Fruit fly (Drosophila melanogaster): Measurements from ENCODE around the gene ex.

The ex gene

dm6 chr2L:487719-488547 lies 56.9 kb downstream of the ex start (continued):
- TF ChIP-seq chm (GFP tag; IDR thresholded peaks at IDR 0.05) (no peak), chif (GFP tag; optimal IDR thresholded peaks at IDR 0.05) (no peak), zen2 (GFP tag; IDR thresholded peaks at IDR 0.05; ENCODE audit: partially characterized antibody) (no peak), Fer3 (tag; optimal IDR thresholded peaks at IDR 0.05) (peak; percentile 17), HLH3B (GFP tag; IDR thresholded peaks at IDR 0.05) (peak; percentile 22; the same call in 1 of the 2 replicates), CG6272 (GFP tag; IDR thresholded peaks at IDR 0.05) (no peak), YL-1 (GFP tag; optimal IDR thresholded peaks at IDR 0.05) (no peak), CG15601 (tag; optimal IDR thresholded peaks at IDR 0.05) (no peak), HLH54F (GFP tag; optimal IDR thresholded peaks at IDR 0.05) (peak; percentile 23), NC2α (GFP tag; optimal IDR thresholded peaks at IDR 0.05) (no peak), ap (GFP tag; IDR thresholded peaks at IDR 0.05) (no peak), NC2β (GFP tag; optimal IDR thresholded peaks at IDR 0.05) (peak; percentile 58), CG9876 (GFP tag; optimal IDR thresholded peaks at IDR 0.05) (no peak), tin (GFP tag; optimal IDR thresholded peaks at IDR 0.05) (peak; percentile 1), kay (GFP tag; optimal IDR thresholded peaks at IDR 0.05) (no peak), CTCF (GFP tag; optimal IDR thresholded peaks at IDR 0.05) (no peak), tup (GFP tag; optimal IDR thresholded peaks at IDR 0.05) (no peak), CG1024 (GFP tag; IDR thresholded peaks at IDR 0.05) (no peak), Fer1 (GFP tag; optimal IDR thresholded peaks at IDR 0.05) (no peak), CG30020 (tag; optimal IDR thresholded peaks at IDR 0.05) (no peak), sqz (GFP tag; optimal IDR thresholded peaks at IDR 0.05) (no peak), CG1647 (GFP tag; optimal IDR thresholded peaks at IDR 0.05) (no peak), CG30403 (GFP tag; optimal IDR thresholded peaks at IDR 0.05) (peak; percentile 54), Lpt (GFP tag; optimal IDR thresholded peaks at IDR 0.05) (no peak), CG6813 (GFP tag; optimal IDR thresholded peaks at IDR 0.05) (no peak), Nf-YB (GFP tag; optimal IDR thresholded peaks at IDR 0.05) (no peak), CG30431 (GFP tag; optimal IDR thresholded peaks at IDR 0.05) (peak; percentile 17), CG32772 (GFP tag; IDR thresholded peaks at IDR 0.05) (no peak), TFAM (GFP tag; optimal IDR thresholded peaks at IDR 0.05) (no peak), fd102C (GFP tag; optimal IDR thresholded peaks at IDR 0.05) (no peak), CG13123 (GFP tag; optimal IDR thresholded peaks at IDR 0.05) (no peak), gsb-n (tag; optimal IDR thresholded peaks at IDR 0.05) (no peak), CG31388 (GFP tag; optimal IDR thresholded peaks at IDR 0.05) (no peak), MTF-1 (GFP tag; optimal IDR thresholded peaks at IDR 0.05; ENCODE audit: borderline replicate concordance) (no peak), Fer2 (tag; optimal IDR thresholded peaks at IDR 0.05) (no peak), crp (GFP tag; optimal IDR thresholded peaks at IDR 0.05) (no peak), CG12769 (tag; optimal IDR thresholded peaks at IDR 0.05) (no peak), pho (GFP tag; optimal IDR thresholded peaks at IDR 0.05) (no peak), Bgb (GFP tag; IDR thresholded peaks at IDR 0.05; ENCODE audit: partially characterized antibody) (no peak), Hr78 (GFP tag; optimal IDR thresholded peaks at IDR 0.05) (no peak), z (GFP tag; IDR thresholded peaks at IDR 0.05) (no peak), HLH4C (GFP tag; IDR thresholded peaks at IDR 0.05; ENCODE audit: partially characterized antibody) (no peak), CG32767 (GFP tag; IDR thresholded peaks at IDR 0.05) (no peak), peb (GFP tag; IDR thresholded peaks at IDR 0.05) (no peak), Doc2 (GFP tag; IDR thresholded peaks at IDR 0.05) (no peak), jigr1 (GFP tag; IDR thresholded peaks at IDR 0.05) (no peak), Scr (GFP tag; IDR thresholded peaks at IDR 0.05; ENCODE audit: partially characterized antibody) (no peak), CG4282 (GFP tag; optimal IDR thresholded peaks at IDR 0.05) (no peak), NfI (GFP tag; optimal IDR thresholded peaks at IDR 0.05) (no peak), Med (GFP tag) (peak; percentile 80)
